Fruit fly (Drosophila melanogaster): ENCODE measurements around the gene Gbp3.

DNA sequence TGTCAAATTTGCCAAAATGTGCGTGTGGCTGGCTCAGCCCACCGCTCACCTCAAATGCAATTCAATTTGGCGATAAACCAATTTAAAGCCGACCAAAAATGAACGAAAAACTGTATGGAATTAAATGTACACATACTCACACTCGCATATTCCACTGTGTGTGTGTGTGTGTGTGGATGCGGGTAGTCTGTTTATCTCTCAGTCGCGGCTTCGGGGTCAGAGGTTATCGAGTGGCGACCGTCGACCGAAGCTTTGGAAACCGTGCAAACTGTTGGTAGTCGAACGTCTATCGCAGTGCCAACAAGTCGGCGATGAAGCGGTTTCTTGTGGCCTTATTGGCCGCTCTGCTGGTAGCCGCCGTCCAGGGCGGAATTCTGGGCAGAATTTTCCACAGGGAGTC is at the start of gene Gbp3:
- TF ChIP-seq h (optimal IDR thresholded peaks at IDR 0.05) (no peak), psq (optimal IDR thresholded peaks at IDR 0.05) (no peak)
